Worm (Caenorhabditis elegans) whole organism, mixed stage, embryonic: Measurements from ENCODE around the gene nhr-65.

Source experiments
- blmp-1 ChIP-seq: fragments of 150-350 bp; optimal IDR thresholded peaks from 2 replicates; lab custom pipeline; 2014; ENCODE audit warnings: missing biosample characterization, missing genetic modification characterization
- ceh-43 ChIP-seq: fragments of 200-800 bp; sonication (Bioruptor generic); optimal IDR thresholded peaks from 2 replicates; lab custom pipeline; 2018; ENCODE audit warnings: mild to moderate bottlenecking, missing genetic modification characterization, moderate library complexity, missing compliant biosample characterization
- ces-1 ChIP-seq: fragments of 150-350 bp; optimal IDR thresholded peaks from 2 replicates; lab custom pipeline; 2014; ENCODE audit warnings: missing biosample characterization, missing genetic modification reagents, missing genetic modification characterization
- flh-1 ChIP-seq: fragments of 200-800 bp; sonication (Bioruptor generic); optimal IDR thresholded peaks from 2 replicates; lab custom pipeline; 2018; ENCODE audit warnings: mild to moderate bottlenecking, missing genetic modification characterization, moderate library complexity, missing compliant biosample characterization
- mep-1 ChIP-seq: fragments of 150-350 bp; optimal IDR thresholded peaks from 2 replicates; lab custom pipeline; 2017; ENCODE audit warnings: missing biosample characterization, missing genetic modification reagents, missing genetic modification characterization, inconsistent platforms
- nhr-12 ChIP-seq: fragments of 150-350 bp; optimal IDR thresholded peaks from 2 replicates; lab custom pipeline; 2014; ENCODE audit warnings: missing biosample characterization, missing genetic modification characterization
- tbx-8 ChIP-seq: fragments of 200-800 bp; sonication (Bioruptor generic); optimal IDR thresholded peaks from 2 replicates; lab custom pipeline; 2018; ENCODE audit warnings: mild to moderate bottlenecking, missing genetic modification characterization, moderate library complexity, missing compliant biosample characterization
- ztf-11 ChIP-seq: fragments of 150-350 bp; optimal IDR thresholded peaks from 2 replicates; lab custom pipeline; 2014; ENCODE audit warnings: missing biosample characterization, missing genetic modification characterization

DNA sequence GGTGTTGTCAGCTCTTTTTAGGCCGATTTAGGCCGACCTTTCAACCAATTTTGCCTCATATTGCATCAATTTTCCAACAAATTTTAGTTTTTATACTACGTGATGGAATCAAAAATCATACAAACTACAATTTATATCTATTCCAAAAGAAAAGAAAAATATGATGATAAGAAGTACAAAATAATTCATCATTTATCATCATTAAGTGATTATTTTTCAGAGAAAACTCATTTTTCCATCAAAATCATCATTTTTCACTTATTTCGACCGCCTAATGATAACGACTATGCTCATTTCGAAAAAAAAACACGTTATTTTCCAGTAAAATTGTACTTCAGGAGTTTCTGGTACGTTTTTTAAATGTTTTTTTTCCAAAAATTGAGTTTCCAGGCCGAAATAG, 15.7 kb downstream of the nhr-65 start:
- TF ChIP-seq ztf-11 (tag; lab: Kevin White, UChicago) (no peak), ceh-43 (no peak), flh-1 (no peak), nhr-12 (tag; lab: Kevin White, UChicago) (no peak), ces-1 (no peak), blmp-1 (tag; lab: Kevin White, UChicago) (no peak), mep-1 (no peak), tbx-8 (GFP tag; lab: Kevin White, UChicago) (no peak)
